Fruit fly (Drosophila melanogaster): Measurements from ENCODE around the gene Root.

- no peak for TF ChIP-seq psq (optimal IDR thresholded peaks at IDR 0.05)
- no peak for TF ChIP-seq insv (optimal IDR thresholded peaks at IDR 0.05)
- no peak for TF ChIP-seq Sin3A (optimal IDR thresholded peaks at IDR 0.05)
- TF ChIP-seq ttk (optimal IDR thresholded peaks at IDR 0.05) = no peak
- no peak for TF ChIP-seq h (optimal IDR thresholded peaks at IDR 0.05)
Measured at dm6 chr3R:24103708-24104107, 9.4 kb upstream of the Root start.

Measured in Kc167 (cell line).